Fruit fly (Drosophila melanogaster): ENCODE measurements around the gene CG45428.

Gene CG45428

dm6 chr3L:22871845-22872361, 35.0 kb upstream of the CG45428 start, which contains the start of the genes CG11109 and Arf1 (continued):
- TF ChIP-seq Eip75B (GFP tag; optimal IDR thresholded peaks at IDR 0.05) (no peak), Hr38 (GFP tag; optimal IDR thresholded peaks at IDR 0.05) (no peak), CG32006 (GFP tag; optimal IDR thresholded peaks at IDR 0.05) (no peak), Eip78C (GFP tag) (peak; percentile 24), Blimp-1 (GFP tag; optimal IDR thresholded peaks at IDR 0.05) (no peak), CG15336 (GFP tag; IDR thresholded peaks at IDR 0.05) (no peak), CG1621 (tag; optimal IDR thresholded peaks at IDR 0.05) (peak; percentile 15), eg (GFP tag; IDR thresholded peaks at IDR 0.05) (no peak)

- TF ChIP-seq Eip78C (GFP tag) (peak; percentile 42), Met (GFP tag; optimal IDR thresholded peaks at IDR 0.05) (no peak), ss (GFP tag; optimal IDR thresholded peaks at IDR 0.05) (peak; percentile 20 to 22), svp (GFP tag) (peak; percentile 97), CG9139 (GFP tag; optimal IDR thresholded peaks at IDR 0.05) (no peak), CG6792 (GFP tag; optimal IDR thresholded peaks at IDR 0.05) (no peak), Ets21C (GFP tag; optimal IDR thresholded peaks at IDR 0.05) (peak; percentile 12), CG11294 (GFP tag; IDR thresholded peaks at IDR 0.05) (no peak), CG31627 (GFP tag; optimal IDR thresholded peaks at IDR 0.05) (no peak), Gug (GFP tag; IDR thresholded peaks at IDR 0.05) (0 out of 2 replicates have a peak, but pooled peaks have one; percentile 18), acj6 (GFP tag; optimal IDR thresholded peaks at IDR 0.05) (no peak), CG7368 (GFP tag; optimal IDR thresholded peaks at IDR 0.05) (no peak), CG8119 (GFP tag; IDR thresholded peaks at IDR 0.05) (0 out of 3 replicates have a peak, but pooled peaks have one; percentile 34), CG8319 (GFP tag; optimal IDR thresholded peaks at IDR 0.05) (no peak), Smox (GFP tag; optimal IDR thresholded peaks at IDR 0.05) (no peak), CG8632 (GFP tag; optimal IDR thresholded peaks at IDR 0.05) (no peak), CG6808 (GFP tag; optimal IDR thresholded peaks at IDR 0.05) (peak; percentile 16), CG6163 (GFP tag; IDR thresholded peaks at IDR 0.05) (no peak), Sox14 (GFP tag; optimal IDR thresholded peaks at IDR 0.05) (peak; percentile 7), topi (GFP tag; optimal IDR thresholded peaks at IDR 0.05) (no peak), CG3032 (tag; optimal IDR thresholded peaks at IDR 0.05) (peak; percentile 2), CG1621 (tag; optimal IDR thresholded peaks at IDR 0.05) (peak; percentile 27), lz (GFP tag; optimal IDR thresholded peaks at IDR 0.05) (no peak)
These were observed 34.4 kb upstream of the CG45428 start for dm6 chr3L:22871030-22871844.

- TF ChIP-seq fd59A (GFP tag; optimal IDR thresholded peaks at IDR 0.05), result no peak
- no peak for TF ChIP-seq CG6808 (GFP tag; optimal IDR thresholded peaks at IDR 0.05)
- TF ChIP-seq vri (GFP tag; optimal IDR thresholded peaks at IDR 0.05), result peak; percentile 71
- no peak for TF ChIP-seq Gug (GFP tag; IDR thresholded peaks at IDR 0.05)
- no peak for TF ChIP-seq CG8632 (GFP tag; optimal IDR thresholded peaks at IDR 0.05)
These were observed 33.5 kb upstream of the CG45428 start for dm6 chr3L:22870378-22870777.

dm6 chr3L:22868070-22868469, 31.2 kb upstream of the CG45428 start, which contains the start of gene EMC4:
Gene EMC4, minus strand, starts transcription at chr3L:22868243.
- TF ChIP-seq lz (GFP tag; optimal IDR thresholded peaks at IDR 0.05) (peak; percentile 54), CG3032 (tag; optimal IDR thresholded peaks at IDR 0.05) (no peak), CG8632 (GFP tag; optimal IDR thresholded peaks at IDR 0.05) (no peak), CG16779 (tag; optimal IDR thresholded peaks at IDR 0.05) (no peak), CG6854 (GFP tag; optimal IDR thresholded peaks at IDR 0.05) (no peak), CG8319 (GFP tag; optimal IDR thresholded peaks at IDR 0.05) (no peak), Eip78C (GFP tag) (peak; percentile 84), CG8119 (GFP tag; IDR thresholded peaks at IDR 0.05) (no peak), CG31627 (GFP tag; optimal IDR thresholded peaks at IDR 0.05) (peak; percentile 48), esn (GFP tag; optimal IDR thresholded peaks at IDR 0.05) (peak; percentile 71), spab (GFP tag; optimal IDR thresholded peaks at IDR 0.05) (no peak), Hr39 (GFP tag; optimal IDR thresholded peaks at IDR 0.05) (no peak), Sox102F (GFP tag; optimal IDR thresholded peaks at IDR 0.05) (no peak), acj6 (GFP tag; optimal IDR thresholded peaks at IDR 0.05) (peak; percentile 15), fd85E (GFP tag; optimal IDR thresholded peaks at IDR 0.05) (no peak), CG10669 (GFP tag; optimal IDR thresholded peaks at IDR 0.05) (no peak), Met (GFP tag; optimal IDR thresholded peaks at IDR 0.05) (no peak), CG11294 (GFP tag; IDR thresholded peaks at IDR 0.05) (no peak), pdm3 (GFP tag; optimal IDR thresholded peaks at IDR 0.05) (no peak), Sox14 (GFP tag; optimal IDR thresholded peaks at IDR 0.05) (peak; percentile 31), CG6808 (GFP tag; optimal IDR thresholded peaks at IDR 0.05) (no peak), OdsH (GFP tag; optimal IDR thresholded peaks at IDR 0.05) (no peak), Eip93F (GFP tag; optimal IDR thresholded peaks at IDR 0.05) (no peak), CG7368 (GFP tag; optimal IDR thresholded peaks at IDR 0.05) (no peak), CG11902 (GFP tag; optimal IDR thresholded peaks at IDR 0.05) (no peak), CG9139 (GFP tag; optimal IDR thresholded peaks at IDR 0.05) (no peak), CG6163 (GFP tag; IDR thresholded peaks at IDR 0.05) (no peak)
